Worm (Caenorhabditis elegans) whole organism, L4/young adult: Measurements from ENCODE around the gene emc-3.

Experiments used
- W03F9.2 ChIP-seq: fragments of 150-350 bp; optimal IDR thresholded peaks from 2 replicates; lab custom pipeline; 2014; ENCODE audit warnings: missing biosample characterization, missing genetic modification characterization
- dao-5 ChIP-seq: sonication (generic microtip); optimal IDR thresholded peaks from 2 replicates; lab custom pipeline; 2016; ENCODE audit warnings: missing genotype, missing genetic modification characterization, moderate library complexity, missing compliant biosample characterization
- him-1 ChIP-seq: sonication (generic microtip); optimal IDR thresholded peaks from 2 replicates; lab custom pipeline; 2016; ENCODE audit warnings: missing genotype, missing genetic modification reagents, missing genetic modification characterization, missing compliant biosample characterization

- TF ChIP-seq him-1 (tag; lab: Kevin White, UChicago) (no peak), W03F9.2 (peak; percentile 21), dao-5 (tag; lab: Kevin White, UChicago) (no peak)
Observed at ce11 chrIV:13393246-13393716, 11.6 kb upstream of the emc-3 start.
